Worm (Caenorhabditis elegans) whole organism, late embryonic: Measurements from ENCODE around the gene F54E4.2.

Source experiments
- C38D4.7 ChIP-seq: fragments of 200-800 bp; sonication (Bioruptor generic); optimal IDR thresholded peaks from 2 replicates; lab custom pipeline; 2018; ENCODE audit warnings: mild to moderate bottlenecking, missing genetic modification characterization, moderate library complexity, missing compliant biosample characterization
- K09A11.1 ChIP-seq: sonication (generic microtip); optimal IDR thresholded peaks from 2 replicates; lab custom pipeline; 2017; ENCODE audit warnings: antibody characterized with exemption, mild to moderate bottlenecking, missing genetic modification characterization, missing compliant biosample characterization; ENCODE audit not compliant: insufficient read depth
- T23F11.4 ChIP-seq: fragments of 200-800 bp; sonication (Bioruptor generic); optimal IDR thresholded peaks from 2 replicates; lab custom pipeline; 2018; ENCODE audit warnings: mild to moderate bottlenecking, missing genetic modification characterization, missing compliant biosample characterization
- Y22D7AL.16 ChIP-seq: sonication (generic microtip); optimal IDR thresholded peaks from 2 replicates; lab custom pipeline; 2016; ENCODE audit warnings: missing genetic modification characterization, missing compliant biosample characterization
- ahr-1 ChIP-seq: sonication (generic microtip); optimal IDR thresholded peaks from 2 replicates; lab custom pipeline; 2016; ENCODE audit warnings: missing genetic modification characterization, missing compliant biosample characterization
- ama-1 ChIP-seq: fragments of 150-350 bp; optimal IDR thresholded peaks from 2 replicates; lab custom pipeline; 2014
- ceh-14 ChIP-seq: sonication (generic microtip); optimal IDR thresholded peaks from 2 replicates; lab custom pipeline; 2016; ENCODE audit warnings: missing genotype, missing genetic modification characterization, missing compliant biosample characterization
- ceh-18 ChIP-seq: sonication (generic microtip); optimal IDR thresholded peaks from 2 replicates; lab custom pipeline; 2016; ENCODE audit warnings: missing genetic modification characterization, missing compliant biosample characterization
- ceh-19 ChIP-seq: fragments of 200-800 bp; sonication (Bioruptor generic); optimal IDR thresholded peaks from 2 replicates; lab custom pipeline; 2018; ENCODE audit warnings: mild to moderate bottlenecking, missing genetic modification characterization, missing compliant biosample characterization
- ceh-22 ChIP-seq: sonication (generic microtip); optimal IDR thresholded peaks from 2 replicates; lab custom pipeline; 2017; ENCODE audit warnings: missing biosample characterization, missing genetic modification characterization
- ceh-24 ChIP-seq: sonication (generic microtip); optimal IDR thresholded peaks from 2 replicates; lab custom pipeline; 2016; ENCODE audit warnings: mild to moderate bottlenecking, missing genetic modification characterization, missing compliant biosample characterization
- ceh-30 ChIP-seq: fragments of 150-350 bp; optimal IDR thresholded peaks from 2 replicates; lab custom pipeline; 2014; ENCODE audit warnings: missing biosample characterization, missing genetic modification characterization
- ceh-31 ChIP-seq: sonication (generic microtip); optimal IDR thresholded peaks from 2 replicates; lab custom pipeline; 2016; ENCODE audit warnings: missing genetic modification characterization, missing compliant biosample characterization
- ceh-45 ChIP-seq: fragments of 200-800 bp; sonication (Bioruptor generic); IDR thresholded peaks from 2 replicates; pipeline ENCODE4 v1.3.6; 2022; ENCODE audit warnings: missing genetic modification reagents, missing genetic modification characterization, missing compliant biosample characterization
- ceh-48 ChIP-seq: sonication (generic microtip); optimal IDR thresholded peaks from 2 replicates; lab custom pipeline; 2016; ENCODE audit warnings: missing genetic modification characterization, inconsistent platforms, missing compliant biosample characterization
- dmd-4 ChIP-seq: sonication (generic microtip); optimal IDR thresholded peaks from 2 replicates; lab custom pipeline; 2016; ENCODE audit warnings: borderline replicate concordance, missing genetic modification characterization, missing compliant biosample characterization
- elt-2 ChIP-seq: sonication (generic microtip); optimal IDR thresholded peaks from 2 replicates; lab custom pipeline; 2016; ENCODE audit warnings: missing genetic modification reagents, missing genetic modification characterization, missing compliant biosample characterization
- ets-4 ChIP-seq: sonication (generic microtip); optimal IDR thresholded peaks from 2 replicates; lab custom pipeline; 2016; ENCODE audit warnings: missing genetic modification characterization, missing compliant biosample characterization
- fax-1 ChIP-seq: sonication (generic microtip); optimal IDR thresholded peaks from 2 replicates; lab custom pipeline; 2016; ENCODE audit warnings: missing genotype, missing genetic modification characterization, missing compliant biosample characterization
- fkh-10 ChIP-seq: fragments of 150-350 bp; optimal IDR thresholded peaks from 2 replicates; lab custom pipeline; 2014; ENCODE audit warnings: missing biosample characterization, missing genetic modification reagents, missing genetic modification characterization
- fkh-6 ChIP-seq: sonication (generic microtip); optimal IDR thresholded peaks from 2 replicates; lab custom pipeline; 2016; ENCODE audit warnings: missing genetic modification characterization, missing compliant biosample characterization
- gmeb-2 ChIP-seq: sonication (generic microtip); optimal IDR thresholded peaks from 2 replicates; lab custom pipeline; 2016; ENCODE audit warnings: missing genetic modification characterization, inconsistent platforms, missing compliant biosample characterization
- hlh-15 ChIP-seq: sonication (generic microtip); optimal IDR thresholded peaks from 2 replicates; lab custom pipeline; 2016; ENCODE audit warnings: missing genetic modification characterization, missing compliant biosample characterization
- hlh-30 ChIP-seq: sonication (generic microtip); optimal IDR thresholded peaks from 2 replicates; lab custom pipeline; 2017; ENCODE audit warnings: antibody characterized with exemption, missing genetic modification characterization, missing compliant biosample characterization; ENCODE audit not compliant: insufficient read depth
- hlh-6 ChIP-seq: sonication (generic microtip); optimal IDR thresholded peaks from 2 replicates; lab custom pipeline; 2016; ENCODE audit warnings: missing genotype, missing genetic modification characterization, missing compliant biosample characterization
- hlh-8 ChIP-seq: sonication (generic microtip); optimal IDR thresholded peaks from 2 replicates; lab custom pipeline; 2016; ENCODE audit warnings: missing genotype, missing genetic modification characterization, missing compliant biosample characterization
- lin-11 ChIP-seq: fragments of 200-800 bp; sonication (Bioruptor generic); optimal IDR thresholded peaks from 2 replicates; lab custom pipeline; 2018; ENCODE audit warnings: mild to moderate bottlenecking, missing genetic modification characterization, missing compliant biosample characterization
- madf-2 ChIP-seq: sonication (generic microtip); optimal IDR thresholded peaks from 2 replicates; lab custom pipeline; 2017; ENCODE audit warnings: missing genetic modification characterization, missing compliant biosample characterization
- nhr-11 ChIP-seq: fragments of 150-350 bp; optimal IDR thresholded peaks from 2 replicates; lab custom pipeline; 2014; ENCODE audit warnings: missing biosample characterization, missing genetic modification characterization
- nhr-232 ChIP-seq: sonication (generic microtip); optimal IDR thresholded peaks from 2 replicates; lab custom pipeline; 2016; ENCODE audit warnings: missing genetic modification characterization, missing compliant biosample characterization
- pat-9 ChIP-seq: fragments of 200-800 bp; sonication (Bioruptor generic); optimal IDR thresholded peaks from 2 replicates; lab custom pipeline; 2018; ENCODE audit warnings: mild to moderate bottlenecking, missing genetic modification characterization, moderate library complexity, missing compliant biosample characterization
- pha-4 ChIP-seq: fragments of 150-350 bp; optimal IDR thresholded peaks from 2 replicates; lab custom pipeline; 2018; ENCODE audit warnings: missing biosample characterization, missing genetic modification reagents, missing genetic modification characterization
- pqm-1 ChIP-seq: sonication (generic microtip); optimal IDR thresholded peaks from 2 replicates; lab custom pipeline; 2016; ENCODE audit warnings: missing genetic modification characterization, missing compliant biosample characterization
- pros-1 ChIP-seq: fragments of 150-350 bp; optimal IDR thresholded peaks from 2 replicates; lab custom pipeline; 2014; ENCODE audit warnings: missing biosample characterization, missing genetic modification reagents, missing genetic modification characterization
- sox-4 ChIP-seq: sonication (generic microtip); optimal IDR thresholded peaks from 2 replicates; lab custom pipeline; 2017; ENCODE audit warnings: mild to moderate bottlenecking, missing genetic modification characterization, inconsistent platforms, missing compliant biosample characterization
- tbx-2 ChIP-seq: sonication (generic microtip); optimal IDR thresholded peaks from 2 replicates; lab custom pipeline; 2016; ENCODE audit warnings: missing genetic modification characterization, missing compliant biosample characterization
- tbx-7 ChIP-seq: sonication (generic microtip); optimal IDR thresholded peaks from 2 replicates; lab custom pipeline; 2016; ENCODE audit warnings: missing genotype, missing genetic modification characterization, missing compliant biosample characterization
- ttx-3 ChIP-seq: sonication (generic microtip); optimal IDR thresholded peaks from 2 replicates; lab custom pipeline; 2016; ENCODE audit warnings: missing genetic modification reagents, missing genetic modification characterization, missing compliant biosample characterization
- unc-86 ChIP-seq: sonication (generic microtip); optimal IDR thresholded peaks from 2 replicates; lab custom pipeline; 2016; ENCODE audit warnings: missing genetic modification characterization, missing compliant biosample characterization
- ztf-16 ChIP-seq: sonication (generic microtip); optimal IDR thresholded peaks from 2 replicates; lab custom pipeline; 2017; ENCODE audit warnings: missing genetic modification characterization, missing compliant biosample characterization

Gene F54E4.2

DNA sequence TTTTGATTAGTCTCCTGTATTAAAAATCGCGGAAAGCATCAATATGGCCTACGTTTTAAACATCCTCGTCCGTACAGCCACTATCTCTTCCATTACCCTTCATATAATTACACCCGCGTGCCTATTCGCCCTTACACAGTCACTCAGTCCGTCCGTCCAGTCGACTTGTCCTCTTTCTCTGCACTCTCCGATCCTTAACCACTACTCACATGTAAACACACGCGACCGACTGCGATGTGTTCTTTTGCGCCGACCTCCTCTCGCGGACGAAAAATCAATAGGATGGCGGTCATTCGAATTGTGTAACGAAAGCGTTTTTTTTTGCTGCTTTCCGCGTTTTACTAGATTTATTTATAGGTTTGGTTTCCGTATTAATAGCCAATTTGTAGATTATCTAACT, 26.0 kb downstream of the F54E4.2 start, which contains the start of gene eor-2 (continued):
- TF ChIP-seq fkh-10 (GFP tag; lab: Kevin White, UChicago) (no peak), ceh-19 (GFP tag; lab: Kevin White, UChicago) (peak; percentile 27), nhr-232 (no peak), T23F11.4 (GFP tag; lab: Kevin White, UChicago) (no peak), pros-1 (tag; lab: Kevin White, UChicago) (peak; percentile 30), hlh-15 (tag; lab: Kevin White, UChicago) (no peak), tbx-7 (no peak), fkh-6 (tag; lab: Kevin White, UChicago) (no peak), dmd-4 (tag; lab: Kevin White, UChicago) (no peak), hlh-30 (tag; lab: Kevin White, UChicago) (peak; percentile 95), ceh-14 (tag; lab: Kevin White, UChicago) (no peak), ets-4 (tag; lab: Kevin White, UChicago) (no peak), nhr-11 (tag; lab: Kevin White, UChicago) (no peak), sox-4 (no peak), fax-1 (no peak), ceh-48 (tag; lab: Kevin White, UChicago) (peak; percentile 91), pha-4 (tag; lab: Kevin White, UChicago) (no peak), ceh-22 (tag; lab: Kevin White, UChicago) (no peak), ztf-16 (tag; lab: Kevin White, UChicago) (no peak), C38D4.7 (GFP tag; lab: Kevin White, UChicago) (no peak), ceh-24 (tag; lab: Kevin White, UChicago) (no peak), ceh-31 (peak; percentile 86), hlh-6 (no peak), Y22D7AL.16 (tag; lab: Kevin White, UChicago) (no peak), hlh-8 (no peak), K09A11.1 (tag; lab: Kevin White, UChicago) (peak; percentile 13), lin-11 (tag; lab: Kevin White, UChicago) (no peak), madf-2 (tag; lab: Kevin White, UChicago) (no peak), pat-9 (tag; lab: Kevin White, UChicago) (no peak), ceh-30 (tag; lab: Kevin White, UChicago) (no peak), elt-2 (tag; lab: Kevin White, UChicago) (no peak)

- TF ChIP-seq ceh-30 (tag; lab: Kevin White, UChicago) (no peak), pros-1 (tag; lab: Kevin White, UChicago) (no peak), C38D4.7 (GFP tag; lab: Kevin White, UChicago) (no peak), fax-1 (no peak), ceh-45 (no peak), ceh-18 (tag; lab: Kevin White, UChicago) (no peak), tbx-2 (no peak), pat-9 (tag; lab: Kevin White, UChicago) (no peak), K09A11.1 (tag; lab: Kevin White, UChicago) (no peak), fkh-6 (tag; lab: Kevin White, UChicago) (no peak), hlh-15 (tag; lab: Kevin White, UChicago) (no peak), ttx-3 (tag; lab: Kevin White, UChicago) (no peak), ama-1 (lab: Kevin White, UChicago) (no peak), gmeb-2 (tag; lab: Kevin White, UChicago) (no peak), lin-11 (tag; lab: Kevin White, UChicago) (no peak), unc-86 (tag; lab: Kevin White, UChicago) (no peak), hlh-30 (tag; lab: Kevin White, UChicago) (no peak)
Observed at ce11 chrX:14599245-14599644, 29.5 kb downstream of the F54E4.2 start, which contains the start of gene C44H4.6. C44H4.6 (minus strand) TSS chrX:14599345.

DNA sequence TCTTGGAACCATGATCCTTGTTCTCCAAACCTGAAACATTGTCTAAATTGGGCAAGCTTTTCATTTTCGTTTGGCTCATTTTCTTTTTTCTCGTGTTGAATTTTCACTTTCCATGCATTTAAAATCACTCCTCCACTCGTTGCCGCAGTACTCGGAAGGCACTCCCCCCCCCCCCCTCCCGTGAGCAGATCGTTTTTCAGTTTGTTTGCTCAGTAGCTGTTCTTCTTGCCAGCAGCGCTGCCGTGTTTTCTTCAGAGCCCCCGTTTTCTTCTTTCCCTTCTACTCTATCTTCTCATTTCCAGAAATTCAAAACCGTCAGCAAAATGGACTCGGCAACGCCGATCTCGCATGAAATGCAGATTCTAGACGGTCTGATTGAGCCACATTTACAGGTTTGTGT, 33.9 kb downstream of the F54E4.2 start, which contains the start of gene C44H4.8:
Gene C44H4.8 (plus strand): TSS at position 301 of the 400 bp plus-strand sequence.
- no peak for TF ChIP-seq pqm-1 (tag; lab: Kevin White, UChicago)
- TF ChIP-seq ahr-1 = no peak
- no peak for TF ChIP-seq ceh-45
- TF ChIP-seq, all 69 proteins: peak for 0
